Worm (Caenorhabditis elegans): Measurements from ENCODE around the gene idpc-5.

ce11 chrV:9615725-9616124, 7.0 kb downstream of the idpc-5 start, which contains the start of gene pqn-63:
- TF ChIP-seq skn-1 (tag; optimal IDR thresholded peaks at IDR 0.05) (no peak), ceh-8 (GFP tag; optimal IDR thresholded peaks at IDR 0.05) (no peak), aly-2 (tag; optimal IDR thresholded peaks at IDR 0.05) (no peak), ama-1 (optimal IDR thresholded peaks at IDR 0.05) (no peak), ces-1 (GFP tag; optimal IDR thresholded peaks at IDR 0.05) (no peak), aha-1 (tag; optimal IDR thresholded peaks at IDR 0.05) (no peak), mdl-1 (tag; optimal IDR thresholded peaks at IDR 0.05) (no peak), blmp-1 (tag; optimal IDR thresholded peaks at IDR 0.05) (no peak), lin-35 (GFP tag; optimal IDR thresholded peaks at IDR 0.05) (no peak), lir-3 (tag; optimal IDR thresholded peaks at IDR 0.05; ENCODE audit: poor library complexity) (no peak)
